Fruit fly (Drosophila melanogaster): ENCODE measurements around the gene cal1.

Gene cal1

DNA sequence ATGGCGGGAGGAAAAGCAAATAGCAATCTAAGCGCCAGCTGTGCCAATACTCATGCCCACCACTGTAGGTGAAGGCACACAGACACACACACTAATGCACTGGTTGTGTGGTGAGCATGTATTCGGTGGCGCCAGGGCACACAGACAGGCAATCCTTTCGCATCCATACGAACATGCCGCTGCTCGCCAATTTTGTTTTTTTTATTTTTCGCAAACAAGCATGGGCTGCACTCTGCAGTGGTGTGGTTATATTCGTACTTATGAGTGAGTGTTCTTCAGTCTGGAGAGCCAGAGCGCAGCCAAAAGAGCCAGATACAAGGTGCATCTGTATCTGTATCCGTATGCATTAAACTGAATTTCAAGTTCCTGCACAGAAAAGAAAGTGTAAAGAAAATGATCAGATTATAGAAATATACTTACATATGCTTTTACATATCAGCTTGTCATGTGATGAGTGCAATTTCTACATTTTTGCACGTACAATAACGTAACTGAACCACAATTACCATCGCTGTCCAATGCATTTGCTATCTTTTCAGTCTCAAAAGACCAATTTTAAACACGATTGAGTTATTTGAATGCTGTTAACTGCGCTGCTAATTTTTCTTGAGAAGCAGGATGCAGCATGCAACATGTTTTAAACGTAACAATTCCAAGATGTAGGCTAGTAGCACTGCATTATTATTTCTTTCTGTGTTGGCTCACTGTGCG, 28.8 kb upstream of the cal1 start (continued):
- TF ChIP-seq CG11093 (GFP tag; IDR thresholded peaks at IDR 0.05) (no peak), scrt (GFP tag; optimal IDR thresholded peaks at IDR 0.05) (no peak), GATAe (GFP tag; conservative IDR thresholded peaks at IDR 0.05) (no peak), CG14710 (tag; optimal IDR thresholded peaks at IDR 0.05) (no peak), Fer2 (tag; optimal IDR thresholded peaks at IDR 0.05) (no peak), Nf-YC (tag; optimal IDR thresholded peaks at IDR 0.05) (no peak), Dref (GFP tag; IDR thresholded peaks at IDR 0.05) (no peak), br (optimal IDR thresholded peaks at IDR 0.05) (no peak), Tbp (GFP tag; optimal IDR thresholded peaks at IDR 0.05) (no peak), Gsc (GFP tag; IDR thresholded peaks at IDR 0.05) (no peak), CG17385 (GFP tag; optimal IDR thresholded peaks at IDR 0.05) (no peak), CG13894 (tag; optimal IDR thresholded peaks at IDR 0.05) (no peak), CG8089 (GFP tag; optimal IDR thresholded peaks at IDR 0.05) (no peak), E2f2 (GFP tag; IDR thresholded peaks at IDR 0.05) (no peak), Ets65A (GFP tag) (peak; percentile 49), org-1 (GFP tag; optimal IDR thresholded peaks at IDR 0.05) (peak; percentile 7), Sox100B (GFP tag; optimal IDR thresholded peaks at IDR 0.05) (no peak), ftz-f1 (GFP tag; optimal IDR thresholded peaks at IDR 0.05) (no peak), YL-1 (GFP tag; optimal IDR thresholded peaks at IDR 0.05) (no peak), tap (tag; optimal IDR thresholded peaks at IDR 0.05) (no peak), CG15269 (tag; optimal IDR thresholded peaks at IDR 0.05) (no peak), CG8924 (tag; optimal IDR thresholded peaks at IDR 0.05) (no peak), trh (GFP tag; optimal IDR thresholded peaks at IDR 0.05) (no peak), hb (GFP tag; IDR thresholded peaks at IDR 0.05; ENCODE audit: partially characterized antibody) (no peak), Bgb (GFP tag; IDR thresholded peaks at IDR 0.05; ENCODE audit: partially characterized antibody) (no peak), E2f1 (GFP tag; IDR thresholded peaks at IDR 0.05) (0 out of 2 replicates have a peak, but pooled peaks have one; percentile 17), CG15479 (GFP tag; optimal IDR thresholded peaks at IDR 0.05) (no peak), nerfin-2 (GFP tag; IDR thresholded peaks at IDR 0.05; ENCODE audit: partially characterized antibody) (no peak), emc (GFP tag; optimal IDR thresholded peaks at IDR 0.05) (no peak), cwo (GFP tag; optimal IDR thresholded peaks at IDR 0.05) (no peak), CG2199 (GFP tag; IDR thresholded peaks at IDR 0.05) (0 out of 3 replicates have a peak, but pooled peaks have one; percentile 15), tio (GFP tag; optimal IDR thresholded peaks at IDR 0.05) (peak; percentile 11), Hey (tag; optimal IDR thresholded peaks at IDR 0.05) (no peak), ash1 (GFP tag; optimal IDR thresholded peaks at IDR 0.05) (no peak), CG8281 (tag; optimal IDR thresholded peaks at IDR 0.05) (no peak), Bteb2 (GFP tag; optimal IDR thresholded peaks at IDR 0.05) (no peak), CG9876 (GFP tag; optimal IDR thresholded peaks at IDR 0.05) (no peak), lbe (GFP tag; optimal IDR thresholded peaks at IDR 0.05) (peak; percentile 5), CG10979 (tag; optimal IDR thresholded peaks at IDR 0.05) (peak; percentile 38), CG11504 (tag; optimal IDR thresholded peaks at IDR 0.05) (peak; percentile 39), CG18476 (GFP tag; optimal IDR thresholded peaks at IDR 0.05) (no peak), Max (GFP tag; optimal IDR thresholded peaks at IDR 0.05) (no peak), chm (GFP tag; IDR thresholded peaks at IDR 0.05) (no peak), tna (GFP tag; IDR thresholded peaks at IDR 0.05; ENCODE audit: partially characterized antibody) (no peak), gce (GFP tag; IDR thresholded peaks at IDR 0.05) (no peak), eve (GFP tag; optimal IDR thresholded peaks at IDR 0.05) (peak in 1 of 2 experiments; percentile 60), kay (GFP tag; optimal IDR thresholded peaks at IDR 0.05) (no peak), caup (GFP tag; optimal IDR thresholded peaks at IDR 0.05; ENCODE audit: severe bottlenecking) (no peak), CG3281 (GFP tag; optimal IDR thresholded peaks at IDR 0.05) (no peak), wor (GFP tag; IDR thresholded peaks at IDR 0.05) (no peak)

All from whole organism, embryonic.